Fruit fly (Drosophila melanogaster) whole organism, embryonic: ENCODE measurements around the gene Scm.

ENCODE experiments used
- CG4282 ChIP-seq: fragments of 200-800 bp; sonication (Bioruptor generic); optimal IDR thresholded peaks from 2 replicates; lab custom pipeline; 2016; ENCODE audit warnings: missing biosample characterization, missing genetic modification characterization
- Hr39 ChIP-seq: fragments of >200 bp; optimal IDR thresholded peaks from 2 replicates; lab custom pipeline; 2017
- MESR4 ChIP-seq: fragments of 200-800 bp; sonication (Bioruptor generic); optimal IDR thresholded peaks from 2 replicates; lab custom pipeline; 2018; ENCODE audit warnings: missing biosample characterization, mild to moderate bottlenecking, missing genetic modification characterization, moderate library complexity
- Meics ChIP-seq: fragments of 200-800 bp; sonication (Bioruptor generic); optimal IDR thresholded peaks from 2 replicates; lab custom pipeline; 2017; ENCODE audit warnings: missing biosample characterization, mild to moderate bottlenecking, missing genetic modification characterization
- cwo ChIP-seq: fragments of 200-800 bp; sonication (Bioruptor generic); optimal IDR thresholded peaks from 3 replicates; lab custom pipeline; 2017; ENCODE audit warnings: missing biosample characterization, missing genetic modification characterization, mild to moderate bottlenecking, moderate library complexity, missing genetic modification reagents
- dati ChIP-seq: fragments of 200-800 bp; sonication (Bioruptor generic); IDR thresholded peaks from 2 replicates; pipeline ENCODE4 v1.3.6; 2022; ENCODE audit warnings: missing biosample characterization, missing genetic modification characterization
- kay ChIP-seq: fragments of 200-800 bp; sonication (Bioruptor generic); optimal IDR thresholded peaks from 2 replicates; lab custom pipeline; 2016; ENCODE audit warnings: missing biosample characterization, missing genetic modification characterization

DNA sequence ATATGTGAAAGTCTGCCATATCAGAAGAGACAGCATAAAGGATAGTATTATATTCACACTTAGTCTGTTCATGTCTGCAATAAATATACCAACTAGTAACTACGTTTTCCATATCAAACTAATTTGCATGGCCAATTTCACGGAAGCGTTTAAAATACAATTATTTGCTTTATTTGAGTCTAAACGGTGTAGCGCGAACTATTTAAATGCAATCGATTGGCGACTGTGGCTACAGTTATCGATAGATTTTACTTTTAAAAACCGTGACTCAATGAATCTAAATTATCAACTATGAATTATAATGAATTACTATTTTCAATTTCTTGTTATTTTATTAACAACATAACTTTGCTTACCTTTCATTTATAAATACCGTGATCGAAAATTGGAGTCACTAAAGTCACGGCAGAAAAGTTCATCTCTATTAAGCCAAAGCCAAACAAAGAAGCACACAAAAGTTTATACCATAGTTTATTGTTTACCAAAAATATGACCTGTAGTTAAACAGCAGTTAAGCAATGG, 10.5 kb downstream of the Scm start, which contains the start of the genes CG9427 and CG8319:
- TF ChIP-seq cwo (GFP tag; lab: Kevin White, UChicago) (peak; percentile 30), kay (GFP tag; lab: Kevin White, UChicago) (peak; percentile 28), CG4282 (GFP tag; lab: Kevin White, UChicago) (no peak), Meics (GFP tag; lab: Kevin White, UChicago) (peak; percentile 43), Hr39 (lab: Kevin White, UChicago) (no peak), MESR4 (peak; percentile 23), dati (GFP tag; lab: Robert Waterston, UW) (no peak)
